Fruit fly (Drosophila melanogaster): ENCODE measurements around the gene U2af38.

U2af38 gene

dm6 chr2L:286421-286820 lies 8.1 kb downstream of the U2af38 start (continued):
- peak; percentile 66 for TF ChIP-seq aop (GFP tag; IDR thresholded peaks at IDR 0.05)
- peak; percentile 7 for TF ChIP-seq CG4707 (GFP tag; optimal IDR thresholded peaks at IDR 0.05)
- TF ChIP-seq CG15696 (tag; optimal IDR thresholded peaks at IDR 0.05): peak; percentile 15
- TF ChIP-seq Fer3 (tag; optimal IDR thresholded peaks at IDR 0.05): peak; percentile 83
- TF ChIP-seq Sin3A (optimal IDR thresholded peaks at IDR 0.05): no peak
- TF ChIP-seq CTCF (GFP tag; optimal IDR thresholded peaks at IDR 0.05): no peak
- peak; percentile 27 for TF ChIP-seq oc (tag; optimal IDR thresholded peaks at IDR 0.05)
- peak; percentile 78 for TF ChIP-seq ci (GFP tag; IDR thresholded peaks at IDR 0.05)
- no peak for TF ChIP-seq CG15601 (tag; optimal IDR thresholded peaks at IDR 0.05)
- TF ChIP-seq unpg (GFP tag; optimal IDR thresholded peaks at IDR 0.05): peak; percentile 63
- TF ChIP-seq YL-1 (GFP tag; optimal IDR thresholded peaks at IDR 0.05): no peak
- TF ChIP-seq pfk (GFP tag; optimal IDR thresholded peaks at IDR 0.05): no peak
- no peak for TF ChIP-seq Sox100B (GFP tag; optimal IDR thresholded peaks at IDR 0.05)
- TF ChIP-seq CG2889 (GFP tag; IDR thresholded peaks at IDR 0.05): peak; percentile 23; the same call in 1 of the 3 replicates
- peak; percentile 53 for TF ChIP-seq Bteb2 (GFP tag; optimal IDR thresholded peaks at IDR 0.05)
- peak; percentile 68 for TF ChIP-seq Aef1 (GFP tag; IDR thresholded peaks at IDR 0.05)
- peak; percentile 77 for TF ChIP-seq Dip3 (GFP tag; optimal IDR thresholded peaks at IDR 0.05)
- no peak for TF ChIP-seq CG17186 (GFP tag; optimal IDR thresholded peaks at IDR 0.05)
- peak; percentile 57 for TF ChIP-seq CG13424 (tag; optimal IDR thresholded peaks at IDR 0.05)
- TF ChIP-seq Hsf (GFP tag; optimal IDR thresholded peaks at IDR 0.05): peak; percentile 66
- TF ChIP-seq E2f1 (GFP tag; IDR thresholded peaks at IDR 0.05): peak; percentile 69
- peak; percentile 58 for TF ChIP-seq CG4328 (GFP tag; optimal IDR thresholded peaks at IDR 0.05)
- TF ChIP-seq Abd-B (GFP tag; optimal IDR thresholded peaks at IDR 0.05): no peak
- peak; percentile 61 for TF ChIP-seq sisA (GFP tag; IDR thresholded peaks at IDR 0.05)
- peak; percentile 37 for TF ChIP-seq ab (GFP tag; optimal IDR thresholded peaks at IDR 0.05)
- TF ChIP-seq insv (GFP tag; optimal IDR thresholded peaks at IDR 0.05): no peak
- no peak for TF ChIP-seq sqz (GFP tag; optimal IDR thresholded peaks at IDR 0.05)
- TF ChIP-seq ken (GFP tag; IDR thresholded peaks at IDR 0.05): peak; percentile 77; the same call in 2 of the 3 replicates
- TF ChIP-seq CG3838 (GFP tag; optimal IDR thresholded peaks at IDR 0.05): no peak
- TF ChIP-seq eyg (GFP tag; optimal IDR thresholded peaks at IDR 0.05): no peak
- TF ChIP-seq Dref (GFP tag; IDR thresholded peaks at IDR 0.05): peak; percentile 37
- no peak for TF ChIP-seq hb (GFP tag; IDR thresholded peaks at IDR 0.05; ENCODE audit: partially characterized antibody)
- no peak for TF ChIP-seq CG6654 (GFP tag; optimal IDR thresholded peaks at IDR 0.05)
- peak; percentile 60 for TF ChIP-seq Dad (GFP tag; optimal IDR thresholded peaks at IDR 0.05)
- TF ChIP-seq cg (GFP tag; optimal IDR thresholded peaks at IDR 0.05): no peak
- TF ChIP-seq Dip2 (GFP tag; IDR thresholded peaks at IDR 0.05): no peak
- no peak for TF ChIP-seq Lhr (GFP tag; optimal IDR thresholded peaks at IDR 0.05)
- TF ChIP-seq Chrac-16 (GFP tag; optimal IDR thresholded peaks at IDR 0.05): peak; percentile 58
- peak; percentile 35; the same call in 1 of the 2 replicates for TF ChIP-seq CG6272 (GFP tag; IDR thresholded peaks at IDR 0.05)
- no peak for TF ChIP-seq CG1832 (GFP tag; optimal IDR thresholded peaks at IDR 0.05)
- peak; percentile 71; the same call in 2 of the 3 replicates for TF ChIP-seq Mrtf (GFP tag; IDR thresholded peaks at IDR 0.05)
- peak; percentile 47 for TF ChIP-seq chn (GFP tag; optimal IDR thresholded peaks at IDR 0.05)
- peak; percentile 47 for TF ChIP-seq HHEX (GFP tag; optimal IDR thresholded peaks at IDR 0.05)
- peak; percentile 35 for TF ChIP-seq sd (tag; optimal IDR thresholded peaks at IDR 0.05)
- peak; percentile 19 for TF ChIP-seq HLHmδ (GFP tag; optimal IDR thresholded peaks at IDR 0.05)
- no peak for TF ChIP-seq CG15011 (GFP tag; optimal IDR thresholded peaks at IDR 0.05)
- peak; percentile 91 for TF ChIP-seq nom (GFP tag; optimal IDR thresholded peaks at IDR 0.05)
- TF ChIP-seq dmrt99B (tag; optimal IDR thresholded peaks at IDR 0.05): peak; percentile 65
- peak; percentile 24; the same call in 1 of the 2 replicates for TF ChIP-seq CG32772 (GFP tag; IDR thresholded peaks at IDR 0.05)
- peak; percentile 26 for TF ChIP-seq CG10654 (GFP tag; optimal IDR thresholded peaks at IDR 0.05)
- no peak for TF ChIP-seq Dfd (GFP tag; optimal IDR thresholded peaks at IDR 0.05)
- TF ChIP-seq unc-4 (GFP tag; IDR thresholded peaks at IDR 0.05; ENCODE audit: partially characterized antibody): no peak
